Worm (Caenorhabditis elegans): Measurements from ENCODE around the gene ent-5.

DNA sequence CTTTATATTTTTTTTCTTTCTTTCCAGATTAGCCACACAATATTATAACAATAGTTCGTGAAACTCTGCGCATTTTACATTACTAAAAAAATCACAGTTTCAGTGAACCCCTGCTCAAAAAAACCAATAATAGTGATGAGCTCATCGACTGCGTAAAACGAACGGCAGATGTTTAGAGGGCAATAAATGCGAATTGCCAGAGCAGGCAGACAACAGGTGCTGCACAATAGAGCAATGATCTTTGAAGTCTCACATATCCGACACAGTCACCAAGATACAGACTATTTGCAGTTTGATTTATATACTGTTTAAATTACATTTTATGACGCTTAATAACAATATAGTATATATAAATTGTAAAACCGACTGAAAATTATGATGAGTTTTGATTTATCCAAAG lies 39.4 kb downstream of the ent-5 start:
- TF ChIP-seq klf-2 (GFP tag; conservative IDR thresholded peaks at IDR 0.05): no peak
- no peak for TF ChIP-seq tab-1 (GFP tag; IDR thresholded peaks at IDR 0.05)
- no peak for TF ChIP-seq ref-1 (GFP tag; conservative IDR thresholded peaks at IDR 0.05)
- no peak for TF ChIP-seq flt-1 (GFP tag; IDR thresholded peaks at IDR 0.05)
- TF ChIP-seq T22C8.4 (GFP tag; IDR thresholded peaks at IDR 0.05): no peak
- no peak for TF ChIP-seq ztf-29 (GFP tag; IDR thresholded peaks at IDR 0.05)
- no peak for TF ChIP-seq med-1 (GFP tag; optimal IDR thresholded peaks at IDR 0.05; ENCODE audit: insufficient read depth)
- no peak for TF ChIP-seq cog-1 (tag; optimal IDR thresholded peaks at IDR 0.05)

All from whole organism, midembryonic.